Fruit fly (Drosophila melanogaster): ENCODE data around the gene Ripalpha.
A peak's percentile ranks its signal among the peaks of the same experiment; 100 is the strongest.

Ripalpha gene

DNA sequence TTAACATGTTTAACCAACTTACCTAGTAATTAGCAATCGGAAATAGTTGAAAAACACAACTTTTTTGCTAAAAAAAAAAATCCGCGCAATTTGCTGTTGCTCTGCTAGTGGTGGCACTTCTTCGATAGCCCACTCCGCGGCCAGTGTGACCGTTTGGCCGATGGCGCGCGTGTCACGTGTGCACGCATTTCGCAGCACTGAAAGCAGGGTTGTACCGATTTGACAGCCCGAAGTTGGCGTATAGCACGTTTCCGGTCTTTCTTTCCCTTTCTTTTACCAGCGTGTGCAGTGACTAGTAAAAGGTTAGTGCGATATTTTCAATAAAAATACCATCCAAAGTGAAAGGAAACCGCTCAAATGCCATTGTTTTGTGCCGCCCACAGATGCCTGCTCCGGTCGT lies at the start of gene Ripalpha, which contains the start of gene RpL7:
TSS of gene Ripalpha (minus strand) at position 128 of the 400 bp plus-strand sequence.
TSS of gene RpL7 (plus strand) at position 158 of the 400 bp plus-strand sequence.
- peak; percentile 88 for TF ChIP-seq CG17801 (GFP tag; optimal IDR thresholded peaks at IDR 0.05; ENCODE audit: partially characterized antibody)

DNA sequence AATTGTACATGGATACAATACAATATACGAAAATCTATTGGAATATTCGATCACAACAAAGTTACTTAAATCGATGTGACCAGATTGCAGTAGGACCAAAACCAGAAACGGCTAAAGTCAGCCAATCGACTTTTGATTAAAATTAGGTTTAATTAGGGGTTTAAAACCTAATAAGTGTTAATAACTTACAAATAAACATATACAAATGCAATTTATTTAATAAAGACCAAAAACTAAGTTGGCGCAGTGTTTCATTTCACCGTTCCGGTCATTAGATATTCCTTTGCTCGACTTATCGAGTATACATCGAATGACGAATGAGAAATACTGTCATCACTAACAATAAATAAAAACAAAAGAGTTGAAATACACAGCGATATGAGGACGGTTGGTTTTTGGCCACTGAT lies 49.7 kb upstream of the Ripalpha start, which contains the start of the genes bsk and CG31717:
TSS of gene bsk (minus strand) at position 61 of the 407 bp plus-strand sequence.
TSS of gene CG31717 (plus strand) at position 297 of the 407 bp plus-strand sequence.
- TF ChIP-seq CG17801 (GFP tag; optimal IDR thresholded peaks at IDR 0.05; ENCODE audit: partially characterized antibody) = peak; percentile 51

DNA sequence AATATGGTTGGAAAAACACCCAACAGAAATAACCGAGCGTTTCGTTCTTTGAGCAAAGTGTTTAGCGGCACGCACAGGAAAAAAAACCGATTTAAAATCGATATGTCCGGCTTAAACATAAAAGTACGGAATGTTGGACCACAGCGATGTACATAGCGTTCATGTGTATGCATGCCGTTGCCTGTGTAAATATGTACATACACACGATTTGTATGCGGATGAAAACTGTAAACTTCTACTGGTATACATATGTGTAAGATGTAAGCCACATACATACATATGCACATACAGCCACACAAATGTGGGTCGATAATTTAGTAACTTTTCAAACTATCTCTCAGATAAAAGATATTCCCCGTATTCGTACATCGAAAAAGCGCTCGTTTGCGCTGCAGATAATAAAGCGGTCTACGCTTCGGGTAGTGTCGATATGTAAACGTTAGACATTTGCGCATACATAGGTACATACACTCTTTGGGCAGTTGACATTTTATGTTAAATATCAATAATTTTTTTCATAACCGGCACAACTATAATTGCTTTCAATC lies 49.0 kb upstream of the Ripalpha start:
- TF ChIP-seq CG17801 (GFP tag; optimal IDR thresholded peaks at IDR 0.05; ENCODE audit: partially characterized antibody) = no peak

DNA sequence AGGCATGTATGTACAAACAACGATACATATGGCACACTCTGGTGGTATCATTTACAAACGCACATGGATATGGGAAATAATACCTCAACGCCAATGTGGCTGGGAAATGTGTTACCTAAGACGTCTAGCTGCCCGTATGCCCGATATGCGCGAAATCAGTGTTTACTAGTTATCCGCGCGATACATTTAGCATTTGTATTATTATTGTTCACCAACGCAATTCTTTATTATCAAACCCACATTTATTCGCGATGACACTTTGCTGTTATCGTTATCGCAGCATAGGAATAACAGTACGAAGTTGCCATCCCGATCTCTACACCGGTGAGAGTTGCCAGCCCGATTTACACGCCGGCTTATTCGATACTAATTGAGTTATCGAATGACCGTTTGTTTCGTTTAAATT lies 46.0 kb upstream of the Ripalpha start, which contains the start of gene chico:
TSS of gene chico (minus strand) at position 294 of the 406 bp plus-strand sequence.
- no peak for TF ChIP-seq CG17801 (GFP tag; optimal IDR thresholded peaks at IDR 0.05; ENCODE audit: partially characterized antibody)

DNA sequence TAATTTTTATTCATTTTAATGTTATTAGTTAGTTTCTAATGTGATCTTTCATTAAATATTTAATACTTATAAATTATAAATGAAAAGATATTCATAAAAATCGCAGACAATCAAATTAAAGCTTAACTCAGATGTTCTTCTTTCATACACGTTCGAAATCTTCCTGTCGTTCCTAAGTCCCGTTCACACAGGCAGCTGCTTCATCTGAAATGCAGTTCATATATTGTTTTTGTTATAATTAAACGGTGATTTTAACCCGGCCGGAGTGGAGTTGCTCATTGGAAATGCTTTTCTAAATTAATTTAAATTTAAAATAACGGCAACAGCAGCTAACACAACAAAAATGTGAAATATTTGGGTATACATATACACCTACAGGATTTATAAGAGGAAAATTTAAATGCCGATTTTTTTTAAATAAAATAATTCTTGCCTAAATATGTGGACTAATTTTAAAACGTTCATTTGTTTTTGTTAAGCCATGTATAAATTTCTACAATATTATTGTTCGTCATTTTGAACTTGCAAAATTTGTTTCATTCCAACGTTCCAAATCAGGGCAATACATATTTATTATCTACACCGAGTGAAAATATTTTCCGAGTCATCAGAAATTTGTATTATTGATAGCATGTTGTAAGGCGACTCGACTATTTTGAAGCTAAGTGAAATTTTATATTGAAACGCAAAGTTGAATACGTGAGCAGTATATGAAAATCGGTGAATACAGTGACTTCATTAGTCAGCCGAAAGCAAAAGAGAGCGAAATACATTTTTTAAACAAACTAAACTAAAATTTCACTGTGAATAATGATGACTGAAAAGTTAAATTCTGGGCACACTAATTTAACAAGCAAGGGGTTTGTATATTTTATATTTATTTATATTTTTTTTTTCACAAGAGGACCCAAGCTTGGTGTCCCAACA lies 38.2 kb upstream of the Ripalpha start, which contains the start of gene me31B:
TSS of gene me31B (plus strand) at position 616 of the 927 bp plus-strand sequence.
- peak; percentile 26 for TF ChIP-seq CG17801 (GFP tag; optimal IDR thresholded peaks at IDR 0.05; ENCODE audit: partially characterized antibody)

DNA sequence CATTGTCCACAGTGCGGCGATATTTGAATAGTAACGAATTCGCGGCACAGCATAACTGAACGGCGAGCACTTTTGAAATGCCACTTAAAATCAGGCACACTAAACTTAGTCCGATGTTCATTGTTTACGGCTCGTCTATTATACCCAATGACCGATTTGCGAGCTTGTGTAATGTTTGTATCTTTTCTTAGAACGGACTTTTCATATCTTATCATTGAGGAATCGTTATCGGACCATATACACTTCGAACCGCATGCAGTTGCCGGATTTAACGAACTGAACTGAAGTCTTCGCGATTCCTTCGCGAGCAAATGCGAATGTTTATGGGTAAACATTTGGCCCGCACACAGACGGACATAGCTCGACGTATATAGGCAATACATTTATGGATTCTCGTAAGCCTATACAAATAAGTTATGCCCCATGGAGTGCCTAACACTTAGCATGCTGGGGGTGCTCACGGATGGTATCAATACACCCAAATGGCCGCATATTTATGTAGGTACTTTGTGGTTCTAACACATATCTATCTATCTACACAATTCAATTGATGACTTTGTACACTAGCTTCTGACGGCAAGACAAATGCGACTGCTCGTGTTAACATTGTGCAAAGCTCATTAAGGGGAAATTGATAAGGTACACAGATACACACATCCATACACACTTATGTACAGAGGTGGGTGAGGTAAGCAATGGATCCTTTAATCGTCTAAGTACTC lies 37.1 kb upstream of the Ripalpha start, which contains the start of gene mthl15:
TSS of gene mthl15 (minus strand) at position 593 of the 722 bp plus-strand sequence.
- no peak for TF ChIP-seq CG17801 (GFP tag; optimal IDR thresholded peaks at IDR 0.05; ENCODE audit: partially characterized antibody)

DNA sequence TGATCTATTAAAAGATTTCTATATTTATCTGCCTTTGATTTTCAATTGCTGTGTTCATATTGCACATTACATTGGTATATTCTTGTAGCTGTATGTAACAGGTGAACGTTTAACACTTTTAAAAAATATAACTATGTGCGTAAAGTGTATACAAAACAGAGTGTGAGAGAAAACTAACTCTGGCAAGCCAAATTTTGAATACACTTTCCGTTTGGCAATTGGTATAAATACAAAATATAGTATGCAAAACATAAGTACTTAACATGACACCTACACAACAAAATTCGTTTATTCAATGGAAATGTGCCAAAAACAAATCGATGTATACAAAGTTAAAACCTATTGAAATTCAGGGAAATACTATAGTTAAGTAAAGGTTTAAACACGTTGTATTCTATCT lies 32.1 kb upstream of the Ripalpha start:
- TF ChIP-seq CG17801 (GFP tag; optimal IDR thresholded peaks at IDR 0.05; ENCODE audit: partially characterized antibody) = no peak

DNA sequence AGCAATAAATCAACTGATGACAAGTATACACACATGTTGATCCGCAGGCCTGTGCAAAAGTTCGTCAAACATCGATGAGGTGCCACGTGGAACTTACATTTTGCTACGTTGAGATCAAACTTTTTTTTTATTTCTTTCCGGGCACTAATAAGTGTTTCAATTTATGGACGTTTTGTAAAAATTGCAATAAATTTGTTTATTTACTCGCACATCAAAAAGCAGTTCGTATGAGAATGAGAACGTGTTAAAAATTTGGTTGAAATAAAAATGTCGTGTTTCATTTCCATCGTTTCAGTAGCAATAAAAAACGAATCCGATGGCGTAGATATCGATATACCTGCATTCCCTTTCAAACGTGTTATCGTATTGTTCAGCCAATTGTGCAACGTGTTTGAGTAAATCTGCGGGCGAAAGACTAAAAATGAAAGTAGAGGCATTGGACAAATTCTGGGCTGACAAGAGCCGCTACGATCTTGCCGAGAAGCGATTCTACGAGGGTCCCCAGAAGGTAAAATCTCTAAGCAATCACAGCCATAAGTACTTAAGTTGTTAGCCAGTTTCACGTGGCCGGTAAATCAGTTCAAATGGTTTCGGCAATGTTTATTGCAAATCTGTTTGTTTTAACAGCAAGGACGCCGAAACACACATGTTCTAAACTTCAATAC lies 31.5 kb upstream of the Ripalpha start, which contains the start of gene eEF1delta:
TSS of gene eEF1delta (plus strand) at position 356 of the 665 bp plus-strand sequence.
- TF ChIP-seq CG17801 (GFP tag; optimal IDR thresholded peaks at IDR 0.05; ENCODE audit: partially characterized antibody) = no peak

DNA sequence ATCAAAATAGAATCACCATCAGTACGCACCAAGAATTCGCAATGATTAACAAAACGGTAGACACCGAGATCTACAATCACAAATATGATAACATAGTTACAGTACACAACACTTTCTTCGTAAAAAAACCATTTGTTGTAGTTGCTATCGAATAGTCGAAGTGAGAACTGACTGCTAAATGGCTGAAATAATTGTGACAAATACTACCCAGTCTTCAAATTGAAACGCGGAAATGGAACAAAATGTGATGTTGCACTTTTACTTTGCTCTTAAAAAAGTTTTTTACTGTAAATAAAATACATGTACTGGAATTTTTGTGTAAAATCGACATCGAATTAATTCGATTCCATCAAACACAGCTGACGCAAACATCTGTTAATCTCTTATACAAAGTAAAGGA lies 30.7 kb upstream of the Ripalpha start, which contains the start of gene ova:
TSS of gene ova (minus strand) at position 183 of the 400 bp plus-strand sequence.
- TF ChIP-seq CG17801 (GFP tag; optimal IDR thresholded peaks at IDR 0.05; ENCODE audit: partially characterized antibody) = no peak

DNA sequence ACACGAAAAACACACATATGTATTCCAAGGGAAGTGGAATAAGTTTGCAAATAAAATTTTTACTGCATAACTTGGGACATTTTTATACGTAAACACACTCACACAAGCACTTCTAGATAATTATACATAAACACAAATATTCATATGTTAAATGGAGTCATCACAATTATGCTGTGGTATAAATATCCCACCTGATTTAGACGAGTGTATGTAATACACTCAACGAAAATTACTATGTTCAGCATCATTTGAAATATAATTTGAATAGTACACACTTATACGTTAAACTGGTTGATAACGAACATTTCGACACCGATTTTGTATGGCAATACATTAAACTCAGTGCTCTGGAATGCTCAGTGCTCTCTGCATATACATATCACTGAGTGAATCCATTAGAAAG lies 30.3 kb upstream of the Ripalpha start:
- TF ChIP-seq CG17801 (GFP tag; optimal IDR thresholded peaks at IDR 0.05; ENCODE audit: partially characterized antibody) = no peak

DNA sequence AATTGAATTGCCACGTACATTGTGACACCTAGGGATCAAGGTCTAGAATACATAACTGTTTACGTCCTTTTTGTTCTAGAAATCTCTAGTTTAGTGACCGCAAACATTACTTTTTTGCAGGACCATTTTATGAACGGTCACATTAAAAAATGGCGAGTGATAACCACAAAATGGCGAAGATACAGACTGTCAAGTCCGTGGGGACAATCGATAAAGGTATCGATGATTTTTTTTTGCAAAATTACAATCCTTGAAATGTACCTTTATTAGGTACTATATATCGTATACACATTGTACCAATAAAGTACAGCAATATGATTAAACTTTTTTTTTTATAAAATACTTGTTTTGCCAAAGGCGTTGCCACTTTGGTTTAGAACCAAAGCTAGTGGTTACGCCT lies 29.7 kb upstream of the Ripalpha start:
- TF ChIP-seq CG17801 (GFP tag; optimal IDR thresholded peaks at IDR 0.05; ENCODE audit: partially characterized antibody) = no peak

DNA sequence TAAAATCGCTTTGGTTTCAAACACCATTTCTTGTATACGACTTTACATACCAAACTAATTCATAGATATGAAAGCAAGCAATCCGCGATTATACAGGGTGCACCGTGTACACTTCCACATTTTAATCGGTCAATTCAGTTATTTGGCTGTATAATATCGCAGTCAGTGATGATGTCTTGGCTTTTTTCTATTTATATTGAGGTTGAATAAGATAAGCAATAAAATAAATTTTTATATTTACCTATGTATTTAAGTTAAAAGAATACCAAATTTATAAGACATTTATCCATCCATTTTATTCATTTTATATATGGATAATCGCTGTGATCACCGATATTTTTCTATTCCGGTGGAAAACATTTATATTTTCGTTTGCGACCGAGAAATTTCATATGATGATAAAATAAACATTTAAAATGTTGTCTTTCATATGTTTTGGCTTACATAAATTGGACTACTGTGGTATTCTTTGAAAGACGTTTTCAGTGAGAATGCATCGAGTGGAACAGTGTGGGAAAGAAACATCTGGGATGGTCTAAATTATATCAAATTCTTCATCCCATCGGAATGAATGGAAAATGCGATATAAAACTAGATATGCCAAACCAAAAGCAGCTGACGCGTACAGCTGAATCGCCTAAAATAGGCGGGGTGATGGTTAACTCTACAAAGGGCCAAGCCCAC lies 26.1 kb upstream of the Ripalpha start, which contains the start of gene CG5708:
TSS of gene CG5708 (minus strand) at position 85 of the 684 bp plus-strand sequence.
- no peak for TF ChIP-seq CG17801 (GFP tag; optimal IDR thresholded peaks at IDR 0.05; ENCODE audit: partially characterized antibody)

DNA sequence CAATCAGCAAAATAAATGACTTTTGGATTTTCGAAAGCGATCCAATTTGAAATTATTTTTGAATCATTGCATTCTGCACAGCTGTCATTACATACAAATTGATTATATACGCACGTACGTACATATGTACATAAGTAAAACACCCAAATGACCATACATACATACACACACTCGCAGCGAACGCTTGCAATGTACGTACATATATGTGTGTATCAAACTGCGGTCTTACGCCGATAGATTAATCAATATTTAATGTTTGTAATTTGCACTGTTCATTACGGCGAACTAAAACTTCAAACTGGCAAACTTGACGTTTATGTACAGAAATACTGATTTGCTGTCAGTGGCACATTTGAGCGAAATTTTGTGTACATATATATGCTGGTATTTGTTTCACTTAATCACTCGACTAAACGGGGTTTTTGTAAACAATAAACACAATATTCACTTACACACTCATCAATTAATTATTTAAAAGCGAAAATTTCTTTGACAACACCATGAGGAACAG lies 25.5 kb upstream of the Ripalpha start:
- no peak for TF ChIP-seq CG17801 (GFP tag; optimal IDR thresholded peaks at IDR 0.05; ENCODE audit: partially characterized antibody)
